Worm (Caenorhabditis elegans): Measurements from ENCODE around the gene F01G10.6.

The F01G10.6 gene

ce11 chrIV:10214811-10215210, 12.6 kb downstream of the F01G10.6 start, which contains the start of gene abt-1:
TSS of gene abt-1 (minus strand) at chrIV:10214911.
- no peak for TF ChIP-seq sdz-12 (GFP tag; optimal IDR thresholded peaks at IDR 0.05)
- TF ChIP-seq daf-16 (GFP tag; optimal IDR thresholded peaks at IDR 0.05), result no peak
- no peak for TF ChIP-seq daf-16 (tag; optimal IDR thresholded peaks at IDR 0.05)
- no peak for TF ChIP-seq nhr-42 (GFP tag; IDR thresholded peaks at IDR 0.05)
- TF ChIP-seq vab-7 (GFP tag; IDR thresholded peaks at IDR 0.05), result no peak
- TF ChIP-seq spr-3 (GFP tag; optimal IDR thresholded peaks at IDR 0.05), result no peak
- TF ChIP-seq R02D3.7 (tag; optimal IDR thresholded peaks at IDR 0.05), result no peak
- TF ChIP-seq dpl-1 (GFP tag; optimal IDR thresholded peaks at IDR 0.05), result no peak
- TF ChIP-seq lsy-2 (tag; optimal IDR thresholded peaks at IDR 0.05), result no peak
- no peak for TF ChIP-seq zag-1 (tag; optimal IDR thresholded peaks at IDR 0.05)
- TF ChIP-seq dmd-9 (GFP tag; IDR thresholded peaks at IDR 0.05), result no peak
- TF ChIP-seq ceh-82 (tag; optimal IDR thresholded peaks at IDR 0.05), result no peak
- no peak for TF ChIP-seq spr-1 (tag; optimal IDR thresholded peaks at IDR 0.05)
- no peak for TF ChIP-seq lin-39 (tag; optimal IDR thresholded peaks at IDR 0.05)

ce11 chrIV:10206182-10206581, 21.3 kb downstream of the F01G10.6 start, which contains the start of gene K04D7.6:
TSS of gene K04D7.6 (minus strand) at chrIV:10206282.
- TF ChIP-seq egl-43 (GFP tag; IDR thresholded peaks at IDR 0.05) (no peak), sdz-12 (GFP tag; optimal IDR thresholded peaks at IDR 0.05) (no peak), lin-29 (GFP tag; IDR thresholded peaks at IDR 0.05) (no peak), zag-1 (tag; optimal IDR thresholded peaks at IDR 0.05) (no peak), lim-7 (GFP tag; IDR thresholded peaks at IDR 0.05) (no peak), ceh-82 (tag; optimal IDR thresholded peaks at IDR 0.05) (no peak), fos-1 (tag; optimal IDR thresholded peaks at IDR 0.05) (no peak), mes-2 (tag; optimal IDR thresholded peaks at IDR 0.05; ENCODE audit: poor library complexity, severe bottlenecking) (no peak), spr-1 (tag; optimal IDR thresholded peaks at IDR 0.05) (no peak), nhr-10 (tag; optimal IDR thresholded peaks at IDR 0.05) (no peak), snpc-4 (tag; optimal IDR thresholded peaks at IDR 0.05) (no peak)

ce11 chrIV:10197317-10197867, 30.0 kb downstream of the F01G10.6 start, which contains the start of gene gon-4:
TSS of gene gon-4 (plus strand) at chrIV:10197817.
- no peak for TF ChIP-seq Y75B8A.6 (GFP tag; IDR thresholded peaks at IDR 0.05)
- TF ChIP-seq mes-2 (tag; optimal IDR thresholded peaks at IDR 0.05; ENCODE audit: poor library complexity, severe bottlenecking), result peak; percentile 81
- TF ChIP-seq nhr-28 (tag; optimal IDR thresholded peaks at IDR 0.05), result peak; percentile 63
- no peak for TF ChIP-seq fos-1 (tag; optimal IDR thresholded peaks at IDR 0.05)
- TF ChIP-seq unc-130 (GFP tag; optimal IDR thresholded peaks at IDR 0.05), result peak; percentile 46
- no peak for TF ChIP-seq pha-4 (GFP tag; IDR thresholded peaks at IDR 0.05)
- peak; percentile 52 for TF ChIP-seq pha-4 (tag; optimal IDR thresholded peaks at IDR 0.05)

ce11 chrIV:10194345-10194744, 33.1 kb downstream of the F01G10.6 start, which contains the start of gene ptrg-1:
TSS of gene ptrg-1 (minus strand) at chrIV:10194445.
- TF ChIP-seq aha-1 (tag), result peak; percentile 3
- no peak for TF ChIP-seq Y75B8A.6 (GFP tag; IDR thresholded peaks at IDR 0.05)

- TF ChIP-seq mxl-3 (GFP tag; optimal IDR thresholded peaks at IDR 0.05), result no peak
- TF ChIP-seq unc-62 (GFP tag; optimal IDR thresholded peaks at IDR 0.05 in 1 of 2), result peak in 1 of 2 experiments; percentile 88
- no peak for TF ChIP-seq unc-62 (tag; optimal IDR thresholded peaks at IDR 0.05)
- TF ChIP-seq sdz-12 (GFP tag; optimal IDR thresholded peaks at IDR 0.05), result no peak
- TF ChIP-seq fkh-10 (GFP tag; optimal IDR thresholded peaks at IDR 0.05), result peak; percentile 55
- TF ChIP-seq zag-1 (tag; optimal IDR thresholded peaks at IDR 0.05), result no peak
Measured at ce11 chrIV:10191498-10191897, 35.9 kb downstream of the F01G10.6 start.

- TF ChIP-seq D1046.2 (GFP tag; IDR thresholded peaks at IDR 0.05) (no peak), hif-1 (tag; optimal IDR thresholded peaks at IDR 0.05) (no peak), lin-29 (GFP tag; IDR thresholded peaks at IDR 0.05) (no peak), mep-1 (tag; optimal IDR thresholded peaks at IDR 0.05) (no peak), madf-9 (GFP tag; conservative IDR thresholded peaks at IDR 0.05) (no peak), lin-15B (tag; optimal IDR thresholded peaks at IDR 0.05) (no peak), nhr-77 (tag; optimal IDR thresholded peaks at IDR 0.05) (no peak), php-3 (GFP tag; IDR thresholded peaks at IDR 0.05) (no peak), gei-8 (GFP tag; optimal IDR thresholded peaks at IDR 0.05) (no peak), nhr-28 (tag; optimal IDR thresholded peaks at IDR 0.05) (no peak)
Measured at ce11 chrIV:10190586-10190985, 36.8 kb downstream of the F01G10.6 start.

Measured in whole organism, L4 larva.